Worm (Caenorhabditis elegans) whole organism, young adult: ENCODE data around the gene ZK354.8.

ENCODE experiments used
- B0035.1 ChIP-seq: sonication (generic microtip); optimal IDR thresholded peaks from 2 replicates; lab custom pipeline; 2016; ENCODE audit warnings: missing genetic modification characterization, mild to moderate bottlenecking, missing compliant biosample characterization, missing genotype, missing genetic modification reagents
- C06A6.2 ChIP-seq: fragments of 200-800 bp; sonication (Bioruptor generic); conservative IDR thresholded peaks from 2 replicates; pipeline ENCODE4 v1.3.6; 2022; ENCODE audit warnings: missing genetic modification characterization, missing compliant biosample characterization
- C17E4.6 ChIP-seq: fragments of 200-800 bp; sonication (Bioruptor generic); IDR thresholded peaks from 2 replicates; pipeline ENCODE4 v1.3.6; 2022; ENCODE audit warnings: missing genetic modification reagents, missing genetic modification characterization, missing compliant biosample characterization
- F57A8.1 ChIP-seq: fragments of 200-800 bp; sonication (Bioruptor generic); optimal IDR thresholded peaks from 2 replicates; lab custom pipeline; 2018; ENCODE audit warnings: mild to moderate bottlenecking, missing genetic modification characterization, moderate library complexity, missing compliant biosample characterization
- K12H6.12 ChIP-seq: fragments of 200-800 bp; sonication (Bioruptor generic); optimal IDR thresholded peaks from 2 replicates; lab custom pipeline; 2018; ENCODE audit warnings: mild to moderate bottlenecking, missing genetic modification characterization, missing compliant biosample characterization
- T26A5.8 ChIP-seq: sonication (generic microtip); optimal IDR thresholded peaks from 2 replicates; lab custom pipeline; 2016; ENCODE audit warnings: missing genetic modification characterization, missing compliant biosample characterization
- Y53F4B.3 ChIP-seq: fragments of 200-800 bp; sonication (Bioruptor generic); IDR thresholded peaks from 2 replicates; pipeline ENCODE4 v1.3.6; 2022; ENCODE audit warnings: missing genetic modification reagents, missing genetic modification characterization, missing compliant biosample characterization
- aptf-3 ChIP-seq: fragments of 200-800 bp; sonication (Bioruptor generic); IDR thresholded peaks from 2 replicates; pipeline ENCODE4 v1.3.6; 2022; ENCODE audit warnings: missing genetic modification characterization, missing compliant biosample characterization
- atf-7 ChIP-seq: sonication (generic microtip); optimal IDR thresholded peaks from 2 replicates; lab custom pipeline; 2017; ENCODE audit warnings: mild to moderate bottlenecking, missing genetic modification characterization, missing compliant biosample characterization
- cebp-2 ChIP-seq: fragments of 200-800 bp; sonication (Bioruptor generic); IDR thresholded peaks from 2 replicates; pipeline ENCODE4 v1.3.6; 2022; ENCODE audit warnings: missing genetic modification characterization, missing compliant biosample characterization
- ceh-100 ChIP-seq: fragments of 200-800 bp; sonication (Bioruptor generic); IDR thresholded peaks from 2 replicates; pipeline ENCODE4 v1.3.6; 2022; ENCODE audit warnings: missing genetic modification reagents, missing genetic modification characterization, missing compliant biosample characterization
- ceh-58 ChIP-seq: fragments of 200-800 bp; sonication (Bioruptor generic); IDR thresholded peaks from 2 replicates; pipeline ENCODE4 v1.3.6; 2022; ENCODE audit warnings: missing genetic modification characterization, missing compliant biosample characterization
- die-1 ChIP-seq: sonication (generic microtip); optimal IDR thresholded peaks from 2 replicates; lab custom pipeline; 2016; ENCODE audit warnings: missing genotype, mild to moderate bottlenecking, missing genetic modification characterization, missing compliant biosample characterization
- egl-18 ChIP-seq: fragments of 200-800 bp; sonication (Bioruptor generic); IDR thresholded peaks from 2 replicates; pipeline ENCODE4 v1.3.6; 2022; ENCODE audit warnings: missing genetic modification reagents, missing genetic modification characterization, missing compliant biosample characterization
- egl-44 ChIP-seq: fragments of 200-800 bp; sonication (Bioruptor generic); IDR thresholded peaks from 2 replicates; pipeline ENCODE4 v1.3.6; 2022; ENCODE audit warnings: missing genetic modification reagents, missing genetic modification characterization, missing compliant biosample characterization
- ets-4 ChIP-seq: fragments of 200-800 bp; sonication (Bioruptor generic); optimal IDR thresholded peaks from 2 replicates; lab custom pipeline; 2018; ENCODE audit warnings: mild to moderate bottlenecking, missing genetic modification characterization, missing compliant biosample characterization
- gei-17 ChIP-seq: fragments of 200-800 bp; sonication (Bioruptor generic); optimal IDR thresholded peaks from 2 replicates; lab custom pipeline; 2018; ENCODE audit warnings: mild to moderate bottlenecking, missing genetic modification characterization, missing compliant biosample characterization
- lag-1 ChIP-seq: fragments of 200-800 bp; sonication (Bioruptor generic); IDR thresholded peaks from 2 replicates; pipeline ENCODE4 v1.3.6; 2022; ENCODE audit warnings: missing genetic modification reagents, missing genetic modification characterization, missing compliant biosample characterization
- lin-40 ChIP-seq: sonication (generic microtip); optimal IDR thresholded peaks from 2 replicates; lab custom pipeline; 2016; ENCODE audit warnings: missing genetic modification characterization, mild to moderate bottlenecking, missing compliant biosample characterization, missing genotype, missing genetic modification reagents
- lin-54 ChIP-seq: fragments of 200-800 bp; sonication (Bioruptor generic); optimal IDR thresholded peaks from 2 replicates; lab custom pipeline; 2018; ENCODE audit warnings: mild to moderate bottlenecking, missing genetic modification characterization, missing compliant biosample characterization
- lsl-1 ChIP-seq: fragments of 200-800 bp; sonication (Bioruptor generic); optimal IDR thresholded peaks from 2 replicates; lab custom pipeline; 2018; ENCODE audit warnings: mild to moderate bottlenecking, missing genetic modification characterization, moderate library complexity, missing compliant biosample characterization
- lsy-27 ChIP-seq: sonication (generic microtip); optimal IDR thresholded peaks from 2 replicates; lab custom pipeline; 2017; ENCODE audit warnings: missing genetic modification characterization, mild to moderate bottlenecking, missing compliant biosample characterization, antibody characterized with exemption, missing genotype, borderline replicate concordance; ENCODE audit not compliant: insufficient read depth
- madf-3 ChIP-seq: fragments of 200-800 bp; sonication (Bioruptor generic); IDR thresholded peaks from 2 replicates; pipeline ENCODE4 v1.3.6; 2022; ENCODE audit warnings: missing genetic modification reagents, missing genetic modification characterization, missing compliant biosample characterization
- mcd-1 ChIP-seq: fragments of 200-800 bp; sonication (Bioruptor generic); IDR thresholded peaks from 2 replicates; pipeline ENCODE4 v1.3.6; 2022; ENCODE audit warnings: missing genetic modification reagents, missing genetic modification characterization, missing compliant biosample characterization
- mel-28 ChIP-seq: sonication (generic microtip); optimal IDR thresholded peaks from 2 replicates; lab custom pipeline; 2016; ENCODE audit warnings: borderline replicate concordance, mild to moderate bottlenecking, missing genetic modification characterization, missing compliant biosample characterization
- mes-4 ChIP-seq: sonication (generic microtip); optimal IDR thresholded peaks from 2 replicates; lab custom pipeline; 2016; ENCODE audit warnings: missing genotype, missing genetic modification characterization, missing compliant biosample characterization
- mxl-1 ChIP-seq: sonication (generic microtip); optimal IDR thresholded peaks from 2 replicates; lab custom pipeline; 2016; ENCODE audit warnings: missing genetic modification characterization, missing compliant biosample characterization
- nfya-2 ChIP-seq: fragments of 200-800 bp; sonication (Bioruptor generic); IDR thresholded peaks from 2 replicates; pipeline ENCODE4 v1.3.6; 2022; ENCODE audit warnings: missing genetic modification reagents, missing genetic modification characterization, missing compliant biosample characterization
- pha-4 ChIP-seq: fragments of 150-350 bp; sonication (generic microtip); optimal IDR thresholded peaks from 2 replicates; lab custom pipeline; 2014; ENCODE audit warnings: missing biosample characterization, missing genetic modification reagents, missing genetic modification characterization
- rcor-1 ChIP-seq: fragments of 200-800 bp; sonication (Bioruptor generic); IDR thresholded peaks from 2 replicates; pipeline ENCODE4 v1.3.6; 2022; ENCODE audit warnings: missing genetic modification reagents, missing genetic modification characterization, missing compliant biosample characterization
- snpc-1.1 ChIP-seq: sonication (generic microtip); optimal IDR thresholded peaks from 2 replicates; lab custom pipeline; 2017; ENCODE audit warnings: missing genetic modification characterization, mild to moderate bottlenecking, missing compliant biosample characterization, antibody characterized with exemption, moderate library complexity, missing genotype, missing genetic modification reagents; ENCODE audit not compliant: insufficient read depth
- snpc-3.4 ChIP-seq: sonication (generic microtip); optimal IDR thresholded peaks from 2 replicates; lab custom pipeline; 2017; ENCODE audit warnings: missing genetic modification characterization, mild to moderate bottlenecking, missing compliant biosample characterization, antibody characterized with exemption, moderate library complexity, missing genotype, missing genetic modification reagents
- somi-1 ChIP-seq: fragments of 200-800 bp; sonication (Bioruptor generic); optimal IDR thresholded peaks from 2 replicates; lab custom pipeline; 2018; ENCODE audit warnings: mild to moderate bottlenecking, missing genetic modification characterization, missing compliant biosample characterization
- sptf-2 ChIP-seq: fragments of 200-800 bp; sonication (Bioruptor generic); optimal IDR thresholded peaks from 2 replicates; lab custom pipeline; 2018; ENCODE audit warnings: mild to moderate bottlenecking, missing genetic modification characterization, missing compliant biosample characterization
- ztf-18 ChIP-seq: sonication (generic microtip); optimal IDR thresholded peaks from 2 replicates; lab custom pipeline; 2016; ENCODE audit warnings: missing genotype, mild to moderate bottlenecking, missing genetic modification characterization, missing compliant biosample characterization
- ztf-28 ChIP-seq: fragments of 200-800 bp; sonication (Bioruptor generic); IDR thresholded peaks from 2 replicates; pipeline ENCODE4 v1.3.6; 2022; ENCODE audit warnings: missing genetic modification reagents, missing genetic modification characterization, missing compliant biosample characterization

ZK354.8 gene

ce11 chrIV:5288932-5289331 lies 17.0 kb downstream of the ZK354.8 start:
- TF ChIP-seq mes-4 (tag; lab: Kevin White, UChicago) (no peak), ceh-58 (no peak), lin-54 (GFP tag; lab: Kevin White, UChicago) (no peak)

- no peak for TF ChIP-seq C17E4.6 (GFP tag; lab: Robert Waterston, UW)
- TF ChIP-seq snpc-1.1 (tag; lab: Kevin White, UChicago), result no peak
- no peak for TF ChIP-seq mel-28 (tag; lab: Kevin White, UChicago)
- no peak for TF ChIP-seq T26A5.8 (tag; lab: Kevin White, UChicago)
- no peak for TF ChIP-seq Y53F4B.3 (GFP tag; lab: Robert Waterston, UW)
- TF ChIP-seq somi-1 (GFP tag; lab: Kevin White, UChicago), result no peak
- no peak for TF ChIP-seq gei-17 (GFP tag; lab: Kevin White, UChicago)
- no peak for TF ChIP-seq B0035.1
- no peak for TF ChIP-seq ceh-100 (GFP tag; lab: Robert Waterston, UW)
- no peak for TF ChIP-seq egl-44
- no peak for TF ChIP-seq rcor-1
Observed at ce11 chrIV:5287190-5287589, 18.8 kb downstream of the ZK354.8 start.

ce11 chrIV:5281457-5281856 lies 24.5 kb downstream of the ZK354.8 start:
- TF ChIP-seq die-1 (tag; lab: Kevin White, UChicago) (no peak), mcd-1 (no peak), mes-4 (tag; lab: Kevin White, UChicago) (no peak), mxl-1 (no peak), lin-54 (GFP tag; lab: Kevin White, UChicago) (no peak), K12H6.12 (tag; lab: Kevin White, UChicago) (no peak), ztf-18 (no peak)

- TF ChIP-seq atf-7 (tag; lab: Kevin White, UChicago) (no peak), C06A6.2 (GFP tag; lab: Robert Waterston, UW) (no peak), F57A8.1 (GFP tag; lab: Kevin White, UChicago) (no peak), madf-3 (GFP tag; lab: Robert Waterston, UW) (no peak), aptf-3 (GFP tag; lab: Robert Waterston, UW) (no peak), egl-18 (GFP tag; lab: Robert Waterston, UW) (no peak), lsy-27 (tag; lab: Kevin White, UChicago) (no peak), cebp-2 (GFP tag; lab: Robert Waterston, UW) (no peak), nfya-2 (GFP tag; lab: Robert Waterston, UW) (no peak), snpc-3.4 (tag; lab: Kevin White, UChicago) (no peak), ets-4 (no peak), lag-1 (GFP tag; lab: Robert Waterston, UW) (no peak), pha-4 (tag; lab: Kevin White, UChicago) (no peak), ztf-28 (GFP tag; lab: Robert Waterston, UW) (no peak), lsl-1 (GFP tag; lab: Kevin White, UChicago) (no peak), lin-40 (tag; lab: Kevin White, UChicago) (no peak), sptf-2 (GFP tag; lab: Kevin White, UChicago) (no peak)
- TF ChIP-seq, all 124 proteins: peak for 0
Observed at ce11 chrIV:5277752-5278151, 28.2 kb downstream of the ZK354.8 start, which contains the start of gene F36H12.17. Gene F36H12.17 (minus strand): TSS chrIV:5277852.
